Worm (Caenorhabditis elegans): ENCODE results near the gene lgc-37.
A peak's percentile ranks its signal among the peaks of the same experiment; 100 is the strongest.

Gene lgc-37

ce11 chrIII:12750831-12751230 is 34.1 kb upstream of the lgc-37 start, which contains the start of the genes irld-60 and irld-20:
TSS of gene irld-60 (minus strand) at chrIII:12750931.
TSS of gene irld-20 (plus strand) at chrIII:12751109.
- no peak for TF ChIP-seq nhr-28 (tag; optimal IDR thresholded peaks at IDR 0.05)
- TF ChIP-seq zag-1 (tag; optimal IDR thresholded peaks at IDR 0.05) = no peak
- TF ChIP-seq aly-2 (tag; optimal IDR thresholded peaks at IDR 0.05) = no peak
- TF ChIP-seq pqm-1 (tag; optimal IDR thresholded peaks at IDR 0.05) = no peak
- TF ChIP-seq ceh-82 (tag; optimal IDR thresholded peaks at IDR 0.05) = no peak
- TF ChIP-seq fos-1 (tag; optimal IDR thresholded peaks at IDR 0.05) = no peak
- no peak for TF ChIP-seq fkh-2 (tag; optimal IDR thresholded peaks at IDR 0.05)
- no peak for TF ChIP-seq nfya-1 (tag; optimal IDR thresholded peaks at IDR 0.05; ENCODE audit: insufficient read depth)
- TF ChIP-seq nhr-25 (tag; optimal IDR thresholded peaks at IDR 0.05) = no peak
- TF ChIP-seq eor-1 (tag; optimal IDR thresholded peaks at IDR 0.05) = no peak
- no peak for TF ChIP-seq sea-2 (GFP tag; optimal IDR thresholded peaks at IDR 0.05)
- TF ChIP-seq elt-3 (tag; optimal IDR thresholded peaks at IDR 0.05) = no peak
- no peak for TF ChIP-seq skn-1 (tag; optimal IDR thresholded peaks at IDR 0.05)
- no peak for TF ChIP-seq unc-39 (tag; optimal IDR thresholded peaks at IDR 0.05)
- no peak for TF ChIP-seq nhr-237 (tag; optimal IDR thresholded peaks at IDR 0.05)
- TF ChIP-seq hmg-11 (tag; optimal IDR thresholded peaks at IDR 0.05) = no peak
- no peak for TF ChIP-seq pha-4 (tag; optimal IDR thresholded peaks at IDR 0.05)
- TF ChIP-seq nhr-77 (tag; optimal IDR thresholded peaks at IDR 0.05) = no peak
- TF ChIP-seq nhr-43 (tag; optimal IDR thresholded peaks at IDR 0.05; ENCODE audit: poor library complexity, severe bottlenecking) = no peak

ce11 chrIII:12755048-12755447 is 29.9 kb upstream of the lgc-37 start, which contains the start of gene srw-10:
TSS of gene srw-10 (plus strand) at chrIII:12755348.
- TF ChIP-seq tbx-2 (tag; optimal IDR thresholded peaks at IDR 0.05) = no peak

- TF ChIP-seq fkh-2 (tag; optimal IDR thresholded peaks at IDR 0.05) = no peak
- no peak for TF ChIP-seq unc-62 (GFP tag; optimal IDR thresholded peaks at IDR 0.05)
- TF ChIP-seq skn-1 (tag; optimal IDR thresholded peaks at IDR 0.05) = no peak
- no peak for TF ChIP-seq nhr-67 (tag; optimal IDR thresholded peaks at IDR 0.05)
These were observed 27.6 kb upstream of the lgc-37 start, which contains the start of gene srw-9 for ce11 chrIII:12757367-12757766. TSS of gene srw-9 (plus strand) at chrIII:12757667.

- no peak for TF ChIP-seq mdl-1 (tag; optimal IDR thresholded peaks at IDR 0.05)
- no peak for TF ChIP-seq tbx-2 (tag; optimal IDR thresholded peaks at IDR 0.05)
- no peak for TF ChIP-seq fkh-2 (tag; optimal IDR thresholded peaks at IDR 0.05)
- TF ChIP-seq jun-1 (tag; optimal IDR thresholded peaks at IDR 0.05) = no peak
- no peak for TF ChIP-seq nhr-76 (tag; optimal IDR thresholded peaks at IDR 0.05)
- TF ChIP-seq egl-27 (tag; optimal IDR thresholded peaks at IDR 0.05) = no peak
- TF ChIP-seq nhr-77 (tag; optimal IDR thresholded peaks at IDR 0.05) = no peak
- no peak for TF ChIP-seq aly-2 (tag; optimal IDR thresholded peaks at IDR 0.05)
- no peak for TF ChIP-seq snpc-4 (tag; optimal IDR thresholded peaks at IDR 0.05)
These were observed 20.7 kb upstream of the lgc-37 start, which contains the start of the genes irld-19 and irld-61 for ce11 chrIII:12764241-12764640. TSS of gene irld-19 (minus strand) at chrIII:12764341. TSS of gene irld-61 (plus strand) at chrIII:12764553.

- TF ChIP-seq mml-1 (tag; optimal IDR thresholded peaks at IDR 0.05) (no peak), lin-39 (tag; optimal IDR thresholded peaks at IDR 0.05) (no peak), nfya-1 (tag; optimal IDR thresholded peaks at IDR 0.05; ENCODE audit: insufficient read depth) (peak; percentile 87), nhr-12 (tag; optimal IDR thresholded peaks at IDR 0.05) (no peak), eor-1 (tag; optimal IDR thresholded peaks at IDR 0.05) (no peak)
These were observed 11.2 kb upstream of the lgc-37 start for ce11 chrIII:12773753-12774152.

ce11 chrIII:12779676-12780337 is 5.1 kb upstream of the lgc-37 start, which contains the start of gene gab-1:
TSS of gene gab-1 (minus strand) at chrIII:12779726.
- TF ChIP-seq nfya-1 (tag; optimal IDR thresholded peaks at IDR 0.05; ENCODE audit: insufficient read depth) (no peak), fkh-2 (tag; optimal IDR thresholded peaks at IDR 0.05) (no peak), lin-39 (tag; optimal IDR thresholded peaks at IDR 0.05) (peak; percentile 18), elt-2 (tag; optimal IDR thresholded peaks at IDR 0.05) (no peak), eor-1 (tag; optimal IDR thresholded peaks at IDR 0.05) (no peak), ceh-28 (tag; optimal IDR thresholded peaks at IDR 0.05) (no peak)

All from whole organism, L3 larva.